Worm (Caenorhabditis elegans) whole organism, L1 larva: ENCODE data around the gene nlp-32.

ENCODE experiments used
- aly-2 ChIP-seq: fragments of 150-350 bp; optimal IDR thresholded peaks from 2 replicates; lab custom pipeline; 2014; ENCODE audit warnings: missing biosample characterization, missing genetic modification characterization
- ceh-82 ChIP-seq, 3 experiments: fragments of 150-350 bp in 1 of 3; sonication (generic microtip) in 2 of 3; optimal IDR thresholded peaks; 2 replicates each; lab custom pipeline; 2014 to 2017; ENCODE audit warnings: missing biosample characterization in 3 of 3, missing genetic modification characterization in 3 of 3
- dsc-1 ChIP-seq: sonication (generic microtip); optimal IDR thresholded peaks from 2 replicates; lab custom pipeline; 2016; ENCODE audit warnings: mild to moderate bottlenecking, missing genetic modification characterization, missing compliant biosample characterization
- efl-1 ChIP-seq, 4 experiments: fragments of 150-350 bp; optimal IDR thresholded peaks in 3 of 4; peaks in 1 of 4; 1 replicate in 1 of 4; 2 replicates in 3 of 4; lab custom pipeline; 2014; ENCODE audit warnings: missing biosample characterization in 2 of 4, missing genetic modification characterization in 2 of 4, missing genetic modification reagents in 2 of 4
- fkh-8 ChIP-seq: sonication (generic microtip); optimal IDR thresholded peaks from 2 replicates; lab custom pipeline; 2016; ENCODE audit warnings: mild to moderate bottlenecking, missing genetic modification characterization, missing compliant biosample characterization
- nhr-11 ChIP-seq: fragments of 150-350 bp; optimal IDR thresholded peaks from 2 replicates; lab custom pipeline; 2014; ENCODE audit warnings: missing biosample characterization, missing genetic modification characterization
- nhr-76 ChIP-seq: sonication (generic microtip); optimal IDR thresholded peaks from 2 replicates; lab custom pipeline; 2017; ENCODE audit warnings: missing biosample characterization, missing genetic modification characterization

- TF ChIP-seq fkh-8 (tag; lab: Kevin White, UChicago) (no peak), efl-1 (optimal IDR thresholded peaks at IDR 0.05; lab: Kevin White, UChicago) (peak; percentile 64 to 70), efl-1 (GFP tag; optimal IDR thresholded peaks at IDR 0.05 in 1 of 2; lab: Kevin White, UChicago) (peak; percentile 62 to 91), ceh-82 (tag; optimal IDR thresholded peaks at IDR 0.05; lab: Kevin White, UChicago) (no peak), aly-2 (tag; lab: Kevin White, UChicago) (no peak), nhr-76 (tag; lab: Kevin White, UChicago) (no peak), dsc-1 (tag; lab: Kevin White, UChicago) (no peak), nhr-11 (no peak)
Observed at ce11 chrIII:471644-472401, 14.5 kb downstream of the nlp-32 start, which contains the start of the genes magu-1 and nemp-1.
